Fruit fly (Drosophila melanogaster) whole organism, adult: ENCODE data around the gene CG8833.

Experiments
- CG11617 ChIP-seq: fragments of 200-800 bp; sonication (Bioruptor generic); optimal IDR thresholded peaks from 2 replicates; lab custom pipeline; 2017; ENCODE audit warnings: mild to moderate bottlenecking, missing biosample characterization, missing genetic modification reagents, missing genetic modification characterization
- CG12768 ChIP-seq: fragments of 200-800 bp; sonication (Bioruptor generic); optimal IDR thresholded peaks from 2 replicates; lab custom pipeline; 2017; ENCODE audit warnings: missing biosample characterization, missing genetic modification characterization, mild to moderate bottlenecking, moderate library complexity, missing genetic modification reagents
- CG14711 ChIP-seq: fragments of 200-800 bp; sonication (Bioruptor generic); optimal IDR thresholded peaks from 2 replicates; lab custom pipeline; 2018; ENCODE audit warnings: missing biosample characterization, mild to moderate bottlenecking, missing genetic modification characterization, moderate library complexity
- CG1620 ChIP-seq: fragments of 200-800 bp; sonication (Bioruptor generic); optimal IDR thresholded peaks from 2 replicates; lab custom pipeline; 2016; ENCODE audit warnings: missing biosample characterization, missing genetic modification characterization
- CG33017 ChIP-seq: fragments of 200-800 bp; sonication (Bioruptor generic); optimal IDR thresholded peaks from 2 replicates; lab custom pipeline; 2018; ENCODE audit warnings: missing biosample characterization, mild to moderate bottlenecking, missing genetic modification characterization, moderate library complexity
- CG5204 ChIP-seq: fragments of 200-800 bp; sonication (Bioruptor generic); optimal IDR thresholded peaks from 2 replicates; lab custom pipeline; 2016; ENCODE audit warnings: missing biosample characterization, missing genetic modification characterization
- CG7045 ChIP-seq: fragments of 200-800 bp; sonication (Bioruptor generic); optimal IDR thresholded peaks from 2 replicates; lab custom pipeline; 2017; ENCODE audit warnings: missing biosample characterization, mild to moderate bottlenecking, missing genetic modification characterization
- CG7101 ChIP-seq: fragments of 200-800 bp; sonication (Bioruptor generic); optimal IDR thresholded peaks from 2 replicates; lab custom pipeline; 2018; ENCODE audit warnings: missing biosample characterization, mild to moderate bottlenecking, missing genetic modification characterization, moderate library complexity
- Clk ChIP-seq: fragments of 200-800 bp; sonication (Bioruptor generic); optimal IDR thresholded peaks from 2 replicates; lab custom pipeline; 2017; ENCODE audit warnings: missing biosample characterization, missing genetic modification characterization
- Crg-1 ChIP-seq: fragments of 200-800 bp; sonication (Bioruptor generic); optimal IDR thresholded peaks from 2 replicates; lab custom pipeline; 2016; ENCODE audit warnings: missing biosample characterization, missing genetic modification characterization
- Hr96 ChIP-seq: fragments of 200-800 bp; sonication (Bioruptor generic); optimal IDR thresholded peaks from 2 replicates; lab custom pipeline; 2016; ENCODE audit warnings: missing biosample characterization, missing genetic modification characterization
- Mnt ChIP-seq: fragments of 200-800 bp; sonication (Bioruptor generic); optimal IDR thresholded peaks from 2 replicates; lab custom pipeline; 2016; ENCODE audit warnings: missing biosample characterization, mild to moderate bottlenecking, missing genetic modification characterization
- bab1 ChIP-seq: fragments of 200-800 bp; sonication (Bioruptor generic); optimal IDR thresholded peaks from 3 replicates; lab custom pipeline; 2019; ENCODE audit warnings: missing biosample characterization, mild to moderate bottlenecking, missing genetic modification characterization, moderate library complexity
- cic ChIP-seq: fragments of 200-800 bp; sonication (Bioruptor generic); optimal IDR thresholded peaks from 2 replicates; lab custom pipeline; 2017; ENCODE audit warnings: missing biosample characterization, mild to moderate bottlenecking, missing genetic modification characterization, moderate library complexity
- cnc ChIP-seq, 2 experiments: fragments of >200 bp; optimal IDR thresholded peaks; 2 replicates each; lab custom pipeline; 2017
- kay ChIP-seq: fragments of 200-800 bp; sonication (Bioruptor generic); peaks from one replicate; lab custom pipeline; 2016; ENCODE audit warnings: missing biosample characterization, missing genetic modification characterization, borderline replicate concordance
- ovo ChIP-seq: fragments of 200-800 bp; sonication (Bioruptor generic); optimal IDR thresholded peaks from 2 replicates; lab custom pipeline; 2016; ENCODE audit warnings: missing biosample characterization, missing genetic modification characterization
- pad ChIP-seq: fragments of 200-800 bp; sonication (Bioruptor generic); optimal IDR thresholded peaks from 3 replicates; lab custom pipeline; 2017; ENCODE audit warnings: missing biosample characterization, missing genetic modification characterization, mild to moderate bottlenecking, moderate library complexity, missing genetic modification reagents
- tj ChIP-seq: fragments of 200-800 bp; sonication (Bioruptor generic); optimal IDR thresholded peaks from 3 replicates; lab custom pipeline; 2017; ENCODE audit warnings: missing biosample characterization, mild to moderate bottlenecking, missing genetic modification characterization, moderate library complexity
- toe ChIP-seq: fragments of 200-800 bp; sonication (Bioruptor generic); optimal IDR thresholded peaks from 2 replicates; lab custom pipeline; 2016; ENCODE audit warnings: missing biosample characterization, missing genetic modification characterization

The CG8833 gene

DNA sequence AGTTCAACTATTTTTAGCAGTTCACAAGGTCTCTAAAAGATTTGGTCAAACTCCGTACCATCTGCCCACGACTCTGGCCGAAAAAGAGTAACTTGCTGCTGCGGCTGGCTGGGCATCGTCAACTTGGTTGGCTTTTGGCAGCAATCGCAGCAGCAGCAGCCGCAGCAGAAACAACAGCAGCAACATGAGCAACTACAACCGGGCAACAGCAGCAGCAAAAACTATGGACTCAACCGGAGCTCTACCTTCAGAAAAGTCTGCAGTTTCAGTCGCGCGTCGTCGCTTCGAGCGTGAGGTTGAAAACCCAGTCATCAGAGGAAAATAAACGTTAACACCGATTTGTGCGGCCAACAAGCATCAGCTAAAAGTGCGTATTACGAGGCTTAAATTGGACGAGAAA is 50.1 kb downstream of the CG8833 start, which contains the start of gene CG13737:
Gene CG13737, plus strand, starts transcription at position 266 of the 400 bp plus-strand sequence.
- TF ChIP-seq CG1620 (GFP tag; lab: Kevin White, UChicago) (no peak), tj (GFP tag; lab: Kevin White, UChicago) (no peak)

DNA sequence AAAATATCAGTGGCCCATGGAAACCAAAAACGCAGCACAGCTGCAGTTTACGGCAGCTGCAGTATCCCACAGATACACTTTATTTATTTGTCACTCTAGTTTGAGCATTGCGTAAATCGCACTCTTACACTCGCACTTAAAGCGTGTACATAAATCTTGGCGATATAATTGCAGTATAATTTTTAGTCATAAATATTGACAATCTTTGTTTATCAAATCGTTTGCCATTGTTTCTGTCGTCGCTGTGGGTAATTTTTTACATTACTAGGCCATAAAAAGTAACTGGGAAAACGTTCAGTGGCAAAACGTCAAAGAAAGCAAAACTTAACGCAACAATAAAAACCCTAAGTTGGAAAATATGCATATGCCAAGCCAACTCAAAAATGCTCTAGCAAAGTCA is 50.9 kb downstream of the CG8833 start:
- TF ChIP-seq CG5204 (GFP tag; lab: Kevin White, UChicago) (no peak), CG14711 (tag; lab: Kevin White, UChicago) (no peak), Mnt (GFP tag; lab: Kevin White, UChicago) (no peak), pad (GFP tag; lab: Kevin White, UChicago) (no peak), ovo (GFP tag; lab: Kevin White, UChicago) (no peak), CG33017 (tag; lab: Kevin White, UChicago) (no peak), CG11617 (GFP tag; lab: Kevin White, UChicago) (no peak), Clk (GFP tag; lab: Kevin White, UChicago) (no peak), kay (GFP tag; lab: Kevin White, UChicago) (no peak), Crg-1 (no peak), tj (GFP tag; lab: Kevin White, UChicago) (no peak), CG7101 (tag; lab: Kevin White, UChicago) (no peak), cnc (optimal IDR thresholded peaks at IDR 0.05; lab: Kevin White, UChicago) (no peak), CG7045 (GFP tag; lab: Kevin White, UChicago) (no peak), toe (GFP tag; lab: Kevin White, UChicago) (no peak), CG1620 (GFP tag; lab: Kevin White, UChicago) (no peak), bab1 (no peak), Hr96 (GFP tag; lab: Kevin White, UChicago) (no peak)

dm6 chr3L:13876967-13877366 is 51.8 kb downstream of the CG8833 start:
- no peak for TF ChIP-seq Mnt (GFP tag; lab: Kevin White, UChicago)
- TF ChIP-seq CG12768 (GFP tag; lab: Kevin White, UChicago): no peak
- no peak for TF ChIP-seq CG14711 (tag; lab: Kevin White, UChicago)
- TF ChIP-seq CG7101 (tag; lab: Kevin White, UChicago): no peak
- TF ChIP-seq CG11617 (GFP tag; lab: Kevin White, UChicago): no peak
- no peak for TF ChIP-seq tj (GFP tag; lab: Kevin White, UChicago)
- TF ChIP-seq Clk (GFP tag; lab: Kevin White, UChicago): no peak
- no peak for TF ChIP-seq cic (GFP tag; lab: Kevin White, UChicago)
- TF ChIP-seq ovo (GFP tag; lab: Kevin White, UChicago): no peak
- TF ChIP-seq Crg-1: no peak
- TF ChIP-seq pad (GFP tag; lab: Kevin White, UChicago): no peak
- TF ChIP-seq CG33017 (tag; lab: Kevin White, UChicago): no peak
- no peak for TF ChIP-seq bab1
- TF ChIP-seq toe (GFP tag; lab: Kevin White, UChicago): no peak
- no peak for TF ChIP-seq Hr96 (GFP tag; lab: Kevin White, UChicago)
